Fruit fly (Drosophila melanogaster) whole organism, prepupa: ENCODE data around the gene CG11893.

Experiments used
- Blimp-1 ChIP-seq: fragments of 200-800 bp; sonication (Bioruptor generic); optimal IDR thresholded peaks from 3 replicates; lab custom pipeline; 2017; ENCODE audit warnings: missing biosample characterization, missing genetic modification characterization, mild to moderate bottlenecking, moderate library complexity, missing genetic modification reagents
- CG10669 ChIP-seq: fragments of 200-800 bp; sonication (Bioruptor generic); optimal IDR thresholded peaks from 3 replicates; lab custom pipeline; 2018; ENCODE audit warnings: missing biosample characterization, mild to moderate bottlenecking, missing genetic modification characterization, moderate library complexity
- CG11294 ChIP-seq: fragments of 200-800 bp; sonication (Bioruptor generic); IDR thresholded peaks from 2 replicates; pipeline ENCODE4 v1.3.6; 2022; ENCODE audit warnings: missing biosample characterization, missing genetic modification characterization
- CG1621 ChIP-seq: fragments of 200-800 bp; sonication (Bioruptor generic); optimal IDR thresholded peaks from 3 replicates; lab custom pipeline; 2018; ENCODE audit warnings: missing biosample characterization, mild to moderate bottlenecking, missing genetic modification characterization
- CG16779 ChIP-seq: fragments of 200-800 bp; sonication (Bioruptor generic); optimal IDR thresholded peaks from 3 replicates; lab custom pipeline; 2017; ENCODE audit warnings: missing biosample characterization, mild to moderate bottlenecking, missing genetic modification characterization
- CG31627 ChIP-seq: fragments of 200-800 bp; sonication (Bioruptor generic); optimal IDR thresholded peaks from 3 replicates; lab custom pipeline; 2016; ENCODE audit warnings: missing biosample characterization, missing genetic modification characterization
- CG32006 ChIP-seq: fragments of 200-800 bp; sonication (Bioruptor generic); optimal IDR thresholded peaks from 3 replicates; lab custom pipeline; 2017; ENCODE audit warnings: missing biosample characterization, mild to moderate bottlenecking, missing genetic modification characterization
- CG34406 ChIP-seq: fragments of 200-800 bp; sonication (Bioruptor generic); optimal IDR thresholded peaks from 3 replicates; lab custom pipeline; 2016; ENCODE audit warnings: missing biosample characterization, missing genetic modification characterization
- CG3919 ChIP-seq: fragments of 200-800 bp; sonication (Bioruptor generic); optimal IDR thresholded peaks from 3 replicates; lab custom pipeline; 2016; ENCODE audit warnings: missing biosample characterization, missing genetic modification characterization
- CG6276 ChIP-seq: fragments of 200-800 bp; sonication (Bioruptor generic); optimal IDR thresholded peaks from 2 replicates; lab custom pipeline; 2017; ENCODE audit warnings: missing biosample characterization, mild to moderate bottlenecking, missing genetic modification characterization
- CG6792 ChIP-seq: fragments of 200-800 bp; sonication (Bioruptor generic); optimal IDR thresholded peaks from 3 replicates; lab custom pipeline; 2016; ENCODE audit warnings: missing biosample characterization, missing genetic modification characterization
- CG7368 ChIP-seq: fragments of 200-800 bp; sonication (Bioruptor generic); optimal IDR thresholded peaks from 3 replicates; lab custom pipeline; 2016; ENCODE audit warnings: missing biosample characterization, missing genetic modification characterization
- CG8119 ChIP-seq: fragments of 200-800 bp; sonication (Bioruptor generic); IDR thresholded peaks from 3 replicates; pipeline ENCODE4 v1.3.6; 2022; ENCODE audit warnings: missing biosample characterization, missing genetic modification characterization
- CG8319 ChIP-seq: fragments of 200-800 bp; sonication (Bioruptor generic); optimal IDR thresholded peaks from 3 replicates; lab custom pipeline; 2016; ENCODE audit warnings: missing biosample characterization, missing genetic modification characterization
- CG9139 ChIP-seq: fragments of 200-800 bp; sonication (Bioruptor generic); optimal IDR thresholded peaks from 3 replicates; lab custom pipeline; 2017; ENCODE audit warnings: missing biosample characterization, mild to moderate bottlenecking, missing genetic modification characterization
- Eip78C ChIP-seq: fragments of 200-800 bp; sonication (Bioruptor generic); peaks from one replicate; lab custom pipeline; 2016; ENCODE audit warnings: missing biosample characterization, missing genetic modification characterization
- Hr39 ChIP-seq: fragments of 200-800 bp; sonication (Bioruptor generic); optimal IDR thresholded peaks from 2 replicates; lab custom pipeline; 2016; ENCODE audit warnings: missing biosample characterization, missing genetic modification characterization
- OdsH ChIP-seq: fragments of 200-800 bp; sonication (Bioruptor generic); optimal IDR thresholded peaks from 3 replicates; lab custom pipeline; 2016; ENCODE audit warnings: missing biosample characterization, missing genetic modification characterization
- Sox102F ChIP-seq: fragments of 200-800 bp; sonication (Bioruptor generic); optimal IDR thresholded peaks from 2 replicates; lab custom pipeline; 2016; ENCODE audit warnings: missing biosample characterization, mild to moderate bottlenecking, missing genetic modification characterization
- Sox14 ChIP-seq: fragments of 200-800 bp; sonication (Bioruptor generic); optimal IDR thresholded peaks from 3 replicates; lab custom pipeline; 2016; ENCODE audit warnings: missing biosample characterization, missing genetic modification characterization
- Sox15 ChIP-seq: fragments of 200-800 bp; sonication (Bioruptor generic); optimal IDR thresholded peaks from 3 replicates; lab custom pipeline; 2016; ENCODE audit warnings: missing biosample characterization, missing genetic modification characterization
- achi ChIP-seq: fragments of 200-800 bp; sonication (Bioruptor generic); optimal IDR thresholded peaks from 3 replicates; lab custom pipeline; 2016; ENCODE audit warnings: missing biosample characterization, missing genetic modification characterization
- cyc ChIP-seq: fragments of 200-800 bp; sonication (Bioruptor generic); optimal IDR thresholded peaks from 3 replicates; lab custom pipeline; 2016; ENCODE audit warnings: missing biosample characterization, missing genetic modification characterization
- dac ChIP-seq: fragments of 200-800 bp; sonication (Bioruptor generic); optimal IDR thresholded peaks from 2 replicates; lab custom pipeline; 2017; ENCODE audit warnings: missing biosample characterization, mild to moderate bottlenecking, missing genetic modification characterization
- esn ChIP-seq: fragments of 200-800 bp; sonication (Bioruptor generic); optimal IDR thresholded peaks from 2 replicates; lab custom pipeline; 2016; ENCODE audit warnings: missing biosample characterization, mild to moderate bottlenecking, missing genetic modification characterization, moderate library complexity
- fd59A ChIP-seq: fragments of 200-800 bp; sonication (Bioruptor generic); optimal IDR thresholded peaks from 2 replicates; lab custom pipeline; 2017; ENCODE audit warnings: missing biosample characterization, mild to moderate bottlenecking, missing genetic modification characterization, missing genetic modification reagents
- fkh ChIP-seq: fragments of 200-800 bp; sonication (Bioruptor generic); optimal IDR thresholded peaks from 3 replicates; lab custom pipeline; 2017; ENCODE audit warnings: missing biosample characterization, mild to moderate bottlenecking, missing genetic modification characterization, moderate library complexity
- salr ChIP-seq, 2 experiments: fragments of 200-800 bp; sonication (Bioruptor generic); optimal IDR thresholded peaks; 3 replicates each; lab custom pipeline; 2016 to 2018; ENCODE audit warnings: missing biosample characterization in 2 of 2, missing genetic modification characterization in 2 of 2, mild to moderate bottlenecking in 1 of 2
- spab ChIP-seq: fragments of 200-800 bp; sonication (Bioruptor generic); optimal IDR thresholded peaks from 2 replicates; lab custom pipeline; 2017; ENCODE audit warnings: missing biosample characterization, mild to moderate bottlenecking, missing genetic modification characterization, missing genetic modification reagents
- svp ChIP-seq: fragments of 200-800 bp; sonication (Bioruptor generic); peaks from one replicate; lab custom pipeline; 2016; ENCODE audit warnings: missing biosample characterization, missing genetic modification characterization
- topi ChIP-seq: fragments of 200-800 bp; sonication (Bioruptor generic); optimal IDR thresholded peaks from 3 replicates; lab custom pipeline; 2016; ENCODE audit warnings: missing biosample characterization, missing genetic modification characterization
- vri ChIP-seq: fragments of 200-800 bp; sonication (Bioruptor generic); optimal IDR thresholded peaks from 3 replicates; lab custom pipeline; 2016; ENCODE audit warnings: missing biosample characterization, mild to moderate bottlenecking, missing genetic modification characterization

CG11893 gene

dm6 chr3R:25273537-25273936 lies 16.2 kb upstream of the CG11893 start, which contains the start of gene CG11878:
CG11878 (plus strand) TSS chr3R:25273837.
- TF ChIP-seq spab (GFP tag; lab: Kevin White, UChicago) (no peak), CG6276 (no peak), OdsH (GFP tag; lab: Kevin White, UChicago) (no peak), Sox15 (GFP tag; lab: Kevin White, UChicago) (no peak), Eip78C (GFP tag; lab: Kevin White, UChicago) (no peak), dac (GFP tag; lab: Kevin White, UChicago) (no peak), fkh (no peak), fd59A (no peak), topi (no peak), cyc (GFP tag; lab: Kevin White, UChicago) (no peak), esn (GFP tag; lab: Kevin White, UChicago) (no peak), CG3919 (GFP tag; lab: Kevin White, UChicago) (no peak)

dm6 chr3R:25275276-25275675 lies 14.4 kb upstream of the CG11893 start:
- TF ChIP-seq fd59A: no peak
- no peak for TF ChIP-seq Hr39 (GFP tag; lab: Kevin White, UChicago)
- TF ChIP-seq CG32006 (GFP tag; lab: Kevin White, UChicago): no peak
- no peak for TF ChIP-seq spab (GFP tag; lab: Kevin White, UChicago)
- TF ChIP-seq CG8119: no peak
- no peak for TF ChIP-seq CG1621 (tag; lab: Kevin White, UChicago)
- TF ChIP-seq CG34406 (GFP tag; lab: Kevin White, UChicago): no peak
- TF ChIP-seq CG6792 (GFP tag; lab: Kevin White, UChicago): no peak
- peak; percentile 71 for TF ChIP-seq fkh
- TF ChIP-seq vri (GFP tag; lab: Kevin White, UChicago): peak; percentile 63
- no peak for TF ChIP-seq CG8319 (GFP tag; lab: Kevin White, UChicago)
- no peak for TF ChIP-seq CG7368
- peak; percentile 2 for TF ChIP-seq CG16779 (tag; lab: Kevin White, UChicago)
- TF ChIP-seq CG11294 (GFP tag; lab: Robert Waterston, UW): no peak
- TF ChIP-seq, all 60 proteins: peak for 3

- TF ChIP-seq CG7368 (no peak), salr (GFP tag; optimal IDR thresholded peaks at IDR 0.05; lab: Kevin White, UChicago) (no peak), Hr39 (GFP tag; lab: Kevin White, UChicago) (no peak), vri (GFP tag; lab: Kevin White, UChicago) (peak; percentile 6), CG31627 (GFP tag; lab: Kevin White, UChicago) (no peak)
These were observed 12.6 kb upstream of the CG11893 start, which contains the start of gene CG10513 for dm6 chr3R:25277112-25277511. CG10513 (minus strand) TSS chr3R:25277212.

- no peak for TF ChIP-seq Sox14 (GFP tag; lab: Kevin White, UChicago)
- no peak for TF ChIP-seq Hr39 (GFP tag; lab: Kevin White, UChicago)
- TF ChIP-seq svp (GFP tag; lab: Kevin White, UChicago): peak; percentile 26
- peak; percentile 4 for TF ChIP-seq Sox102F (GFP tag; lab: Kevin White, UChicago)
- peak; percentile 23 for TF ChIP-seq vri (GFP tag; lab: Kevin White, UChicago)
- peak; percentile 12 for TF ChIP-seq achi (GFP tag; lab: Kevin White, UChicago)
- TF ChIP-seq, all 60 proteins: peak for 4
These were observed 9.8 kb upstream of the CG11893 start, which contains the start of gene CG10514 for dm6 chr3R:25279796-25280350. CG10514 (minus strand) TSS chr3R:25279846.

dm6 chr3R:25281165-25281564 lies 8.5 kb upstream of the CG11893 start, which contains the start of gene CG11892:
CG11892 (plus strand) TSS chr3R:25281548.
- peak; percentile 23 for TF ChIP-seq Sox102F (GFP tag; lab: Kevin White, UChicago)
- no peak for TF ChIP-seq CG10669 (GFP tag; lab: Kevin White, UChicago)
- no peak for TF ChIP-seq achi (GFP tag; lab: Kevin White, UChicago)
- peak; percentile 90 for TF ChIP-seq fkh
- TF ChIP-seq CG8119: no peak
- no peak for TF ChIP-seq Blimp-1
- TF ChIP-seq CG6792 (GFP tag; lab: Kevin White, UChicago): no peak
- peak; percentile 46 for TF ChIP-seq svp (GFP tag; lab: Kevin White, UChicago)
- peak; percentile 46 for TF ChIP-seq vri (GFP tag; lab: Kevin White, UChicago)
- TF ChIP-seq CG9139 (GFP tag; lab: Kevin White, UChicago): no peak
- TF ChIP-seq, all 60 proteins: peak for 4
